Fruit fly (Drosophila melanogaster) whole organism, embryonic: ENCODE results near the gene CG13386.
A peak's percentile ranks its signal among the peaks of the same experiment; 100 is the strongest.

ENCODE experiments used
- B-H1 ChIP-seq: fragments of 200-800 bp; sonication (Bioruptor generic); IDR thresholded peaks from 3 replicates; pipeline ENCODE4 v1.3.6; 2022; ENCODE audit warnings: missing biosample characterization, missing genetic modification characterization
- BEAF-32 ChIP-seq: fragments of 200-800 bp; sonication (Bioruptor generic); optimal IDR thresholded peaks from 3 replicates; lab custom pipeline; 2017; ENCODE audit warnings: missing biosample characterization, missing genetic modification characterization, mild to moderate bottlenecking, moderate library complexity, missing genetic modification reagents
- CG10959 ChIP-seq: fragments of 200-800 bp; sonication (Bioruptor generic); IDR thresholded peaks from 2 replicates; pipeline ENCODE4 v1.3.6; 2022; ENCODE audit warnings: missing biosample characterization, missing genetic modification characterization
- CG11085 ChIP-seq: fragments of 200-800 bp; sonication (Bioruptor generic); IDR thresholded peaks from 2 replicates; pipeline ENCODE4 v1.3.6; 2022; ENCODE audit warnings: missing biosample characterization, missing genetic modification characterization
- CG11456 ChIP-seq: fragments of 200-800 bp; sonication (Bioruptor generic); IDR thresholded peaks from 3 replicates; pipeline ENCODE4 v1.3.6; 2022; ENCODE audit warnings: missing biosample characterization, missing genetic modification characterization
- CG12071 ChIP-seq: fragments of 200-800 bp; sonication (Bioruptor generic); optimal IDR thresholded peaks from 3 replicates; lab custom pipeline; 2018; ENCODE audit warnings: missing biosample characterization, mild to moderate bottlenecking, missing genetic modification characterization
- CG13287 ChIP-seq: fragments of 200-800 bp; sonication (Bioruptor generic); IDR thresholded peaks from 2 replicates; pipeline ENCODE4 v1.3.6; 2022; ENCODE audit warnings: missing biosample characterization, missing genetic modification characterization; ENCODE audit not compliant: partially characterized antibody
- CG14014 ChIP-seq: fragments of 200-800 bp; sonication (Bioruptor generic); IDR thresholded peaks from 2 replicates; pipeline ENCODE4 v1.3.6; 2022; ENCODE audit warnings: missing biosample characterization, missing genetic modification characterization
- CG14050 ChIP-seq: fragments of 200-800 bp; sonication (Bioruptor generic); IDR thresholded peaks from 3 replicates; pipeline ENCODE4 v1.3.6; 2022; ENCODE audit warnings: missing biosample characterization, missing genetic modification characterization
- CG14667 ChIP-seq: fragments of 200-800 bp; sonication (Bioruptor generic); IDR thresholded peaks from 2 replicates; pipeline ENCODE4 v1.3.6; 2022; ENCODE audit warnings: missing biosample characterization, missing genetic modification characterization
- CG14710 ChIP-seq: fragments of 200-800 bp; sonication (Bioruptor generic); optimal IDR thresholded peaks from 3 replicates; lab custom pipeline; 2019; ENCODE audit warnings: missing biosample characterization, mild to moderate bottlenecking, missing genetic modification characterization, moderate library complexity
- CG15479 ChIP-seq: fragments of 200-800 bp; sonication (Bioruptor generic); optimal IDR thresholded peaks from 3 replicates; lab custom pipeline; 2019; ENCODE audit warnings: missing biosample characterization, mild to moderate bottlenecking, missing genetic modification characterization, moderate library complexity
- CG15696 ChIP-seq: fragments of 200-800 bp; sonication (Bioruptor generic); optimal IDR thresholded peaks from 2 replicates; lab custom pipeline; 2019; ENCODE audit warnings: missing biosample characterization, mild to moderate bottlenecking, missing genetic modification characterization, moderate library complexity
- CG1603 ChIP-seq: fragments of 200-800 bp; sonication (Bioruptor generic); optimal IDR thresholded peaks from 2 replicates; lab custom pipeline; 2019; ENCODE audit warnings: missing biosample characterization, mild to moderate bottlenecking, missing genetic modification characterization, moderate library complexity
- CG18476 ChIP-seq: fragments of 200-800 bp; sonication (Bioruptor generic); optimal IDR thresholded peaks from 2 replicates; lab custom pipeline; 2016; ENCODE audit warnings: missing biosample characterization, mild to moderate bottlenecking, missing genetic modification characterization
- CG2116 ChIP-seq: fragments of 200-800 bp; sonication (Bioruptor generic); optimal IDR thresholded peaks from 3 replicates; lab custom pipeline; 2018; ENCODE audit warnings: missing biosample characterization, mild to moderate bottlenecking, missing genetic modification characterization
- CG2712 ChIP-seq: fragments of 200-800 bp; optimal IDR thresholded peaks from 3 replicates; lab custom pipeline; 2019; ENCODE audit warnings: missing biosample characterization, mild to moderate bottlenecking, missing genetic modification characterization, moderate library complexity
- CG30431 ChIP-seq: fragments of 200-800 bp; sonication (Bioruptor generic); optimal IDR thresholded peaks from 2 replicates; lab custom pipeline; 2017; ENCODE audit warnings: missing biosample characterization, missing genetic modification characterization
- CG32772 ChIP-seq: fragments of 200-800 bp; sonication (Bioruptor generic); IDR thresholded peaks from 2 replicates; pipeline ENCODE4 v1.3.6; 2022; ENCODE audit warnings: missing biosample characterization, missing genetic modification characterization
- CG3407 ChIP-seq: fragments of 200-800 bp; sonication (Bioruptor generic); optimal IDR thresholded peaks from 2 replicates; lab custom pipeline; 2018; ENCODE audit warnings: missing biosample characterization, mild to moderate bottlenecking, missing genetic modification characterization
- CG4328 ChIP-seq: fragments of 200-800 bp; sonication (Bioruptor generic); optimal IDR thresholded peaks from 3 replicates; lab custom pipeline; 2017; ENCODE audit warnings: missing biosample characterization, missing genetic modification reagents, missing genetic modification characterization
- CG4617 ChIP-seq: fragments of 200-800 bp; sonication (Bioruptor generic); optimal IDR thresholded peaks from 3 replicates; lab custom pipeline; 2016; ENCODE audit warnings: missing biosample characterization, missing genetic modification characterization, borderline replicate concordance
- CG5953 ChIP-seq: fragments of 200-800 bp; sonication (Bioruptor generic); IDR thresholded peaks from 2 replicates; pipeline ENCODE4 v1.3.6; 2022; ENCODE audit warnings: missing biosample characterization, missing genetic modification characterization
- CG6683 ChIP-seq: fragments of 200-800 bp; sonication (Bioruptor generic); optimal IDR thresholded peaks from 2 replicates; lab custom pipeline; 2017; ENCODE audit warnings: missing biosample characterization, mild to moderate bottlenecking, missing genetic modification characterization, missing genetic modification reagents
- CG6765 ChIP-seq: fragments of 200-800 bp; sonication (Bioruptor generic); optimal IDR thresholded peaks from 3 replicates; lab custom pipeline; 2017; ENCODE audit warnings: missing biosample characterization, mild to moderate bottlenecking, missing genetic modification characterization
- CG8924 ChIP-seq: fragments of 200-800 bp; optimal IDR thresholded peaks from 3 replicates; lab custom pipeline; 2019; ENCODE audit warnings: missing biosample characterization, mild to moderate bottlenecking, missing genetic modification characterization, moderate library complexity
- CG9437 ChIP-seq: fragments of 200-800 bp; sonication (Bioruptor generic); optimal IDR thresholded peaks from 2 replicates; lab custom pipeline; 2018; ENCODE audit warnings: missing biosample characterization, mild to moderate bottlenecking, missing genetic modification characterization
- D19A ChIP-seq: fragments of 200-800 bp; optimal IDR thresholded peaks from 3 replicates; lab custom pipeline; 2019; ENCODE audit warnings: missing biosample characterization, mild to moderate bottlenecking, missing genetic modification characterization, moderate library complexity
- HHEX ChIP-seq: fragments of 200-800 bp; sonication (Bioruptor generic); optimal IDR thresholded peaks from 3 replicates; lab custom pipeline; 2017; ENCODE audit warnings: missing biosample characterization, mild to moderate bottlenecking, missing genetic modification characterization, missing genetic modification reagents
- Hmx ChIP-seq: fragments of 200-800 bp; sonication (Bioruptor generic); optimal IDR thresholded peaks from 2 replicates; lab custom pipeline; 2016; ENCODE audit warnings: missing biosample characterization, missing genetic modification characterization
- MESR4 ChIP-seq: fragments of 200-800 bp; sonication (Bioruptor generic); optimal IDR thresholded peaks from 2 replicates; lab custom pipeline; 2018; ENCODE audit warnings: missing biosample characterization, mild to moderate bottlenecking, missing genetic modification characterization, moderate library complexity
- Pdp1 ChIP-seq, 2 experiments: fragments of 200-800 bp; sonication (Bioruptor generic); optimal IDR thresholded peaks; 3 replicates each; lab custom pipeline; 2016; ENCODE audit warnings: missing biosample characterization in 2 of 2, missing genetic modification characterization in 2 of 2, mild to moderate bottlenecking in 1 of 2, moderate library complexity in 1 of 2
- Sox100B ChIP-seq: fragments of 200-800 bp; sonication (Bioruptor generic); optimal IDR thresholded peaks from 3 replicates; lab custom pipeline; 2018; ENCODE audit warnings: missing biosample characterization, mild to moderate bottlenecking, missing genetic modification characterization
- Tbp ChIP-seq: fragments of >200 bp; optimal IDR thresholded peaks from 2 replicates; lab custom pipeline; 2018; ENCODE audit warnings: missing biosample characterization, missing genetic modification characterization
- dmrt11E ChIP-seq: fragments of 200-800 bp; sonication (Bioruptor generic); optimal IDR thresholded peaks from 3 replicates; lab custom pipeline; 2018; ENCODE audit warnings: missing biosample characterization, mild to moderate bottlenecking, missing genetic modification characterization, moderate library complexity
- ewg ChIP-seq: fragments of 200-800 bp; sonication (Bioruptor generic); optimal IDR thresholded peaks from 3 replicates; lab custom pipeline; 2017; ENCODE audit warnings: mild to moderate bottlenecking, missing biosample characterization, missing genetic modification reagents, missing genetic modification characterization
- fd96Cb ChIP-seq: fragments of 200-800 bp; sonication (Bioruptor generic); optimal IDR thresholded peaks from 2 replicates; lab custom pipeline; 2018; ENCODE audit warnings: missing biosample characterization, mild to moderate bottlenecking, missing genetic modification characterization, moderate library complexity
- grn ChIP-seq: fragments of 200-800 bp; sonication (Bioruptor generic); optimal IDR thresholded peaks from 3 replicates; lab custom pipeline; 2017; ENCODE audit warnings: missing biosample characterization, missing genetic modification characterization
- gsb-n ChIP-seq: fragments of 200-800 bp; sonication (Bioruptor generic); optimal IDR thresholded peaks from 3 replicates; lab custom pipeline; 2018; ENCODE audit warnings: missing biosample characterization, mild to moderate bottlenecking, missing genetic modification characterization
- ken ChIP-seq: fragments of 200-800 bp; sonication (Bioruptor generic); IDR thresholded peaks from 3 replicates; pipeline ENCODE4 v1.3.6; 2022; ENCODE audit warnings: missing biosample characterization, missing genetic modification characterization
- klu ChIP-seq: fragments of 200-800 bp; sonication (Bioruptor generic); IDR thresholded peaks from 2 replicates; pipeline ENCODE4 v1.3.6; 2022; ENCODE audit warnings: missing biosample characterization, missing genetic modification characterization
- lola ChIP-seq, 3 experiments: fragments of >200 bp in 2 of 3; fragments of 200-800 bp in 1 of 3; sonication (Bioruptor generic) in 1 of 3; optimal IDR thresholded peaks; 2 replicates each; lab custom pipeline; 2017 to 2019; ENCODE audit warnings: missing biosample characterization in 3 of 3, missing genetic modification characterization in 3 of 3, mild to moderate bottlenecking in 1 of 3, moderate library complexity in 1 of 3
- psq ChIP-seq: fragments of 200-800 bp; sonication (Bioruptor generic); optimal IDR thresholded peaks from 2 replicates; lab custom pipeline; 2017; ENCODE audit warnings: missing biosample characterization, missing genetic modification characterization
- ssp ChIP-seq: fragments of 200-800 bp; sonication (Bioruptor generic); IDR thresholded peaks from 2 replicates; pipeline ENCODE4 v1.3.6; 2022; ENCODE audit warnings: missing biosample characterization, missing genetic modification characterization
- stwl ChIP-seq: fragments of 200-800 bp; sonication (Bioruptor generic); optimal IDR thresholded peaks from 3 replicates; lab custom pipeline; 2018; ENCODE audit warnings: missing biosample characterization, mild to moderate bottlenecking, missing genetic modification characterization, moderate library complexity
- tio ChIP-seq: fragments of 200-800 bp; sonication (Bioruptor generic); optimal IDR thresholded peaks from 2 replicates; lab custom pipeline; 2017; ENCODE audit warnings: missing biosample characterization, missing genetic modification characterization, inconsistent platforms
- zfh2 ChIP-seq: fragments of 200-800 bp; sonication (Bioruptor generic); optimal IDR thresholded peaks from 2 replicates; lab custom pipeline; 2016; ENCODE audit warnings: missing biosample characterization, missing genetic modification characterization

CG13386 gene

dm6 chr2L:8414887-8415883, 16.4 kb downstream of the CG13386 start, which contains the start of the genes CG13398 and Akap200 (continued):
- 0 out of 2 replicates have a peak, but pooled peaks have one; percentile 23 for TF ChIP-seq klu (GFP tag; lab: Robert Waterston, UW)
- TF ChIP-seq tio (GFP tag; lab: Kevin White, UChicago) = peak; percentile 52
- 0 out of 2 replicates have a peak, but pooled peaks have one; percentile 11 for TF ChIP-seq CG14667 (GFP tag; lab: Robert Waterston, UW)
- TF ChIP-seq ken (GFP tag; lab: Robert Waterston, UW) = 0 out of 3 replicates have a peak, but pooled peaks have one; percentile 25
- TF ChIP-seq CG12071 (GFP tag; lab: Kevin White, UChicago) = no peak
- peak; percentile 92 for TF ChIP-seq MESR4 (GFP tag; lab: Kevin White, UChicago)
- TF ChIP-seq HHEX (GFP tag; lab: Kevin White, UChicago) = peak; percentile 2
- peak; percentile 24 for TF ChIP-seq grn (GFP tag; lab: Kevin White, UChicago)
- no peak for TF ChIP-seq B-H1 (GFP tag; lab: Robert Waterston, UW)
- 0 out of 2 replicates have a peak, but pooled peaks have one; percentile 15 for TF ChIP-seq CG13287 (GFP tag; lab: Robert Waterston, UW)
- TF ChIP-seq stwl = peak; percentile 1
- TF ChIP-seq zfh2 (GFP tag; lab: Kevin White, UChicago) = no peak
- TF ChIP-seq fd96Cb (tag; lab: Kevin White, UChicago) = peak; percentile 36
- peak; percentile 57 for TF ChIP-seq CG9437 (GFP tag; lab: Kevin White, UChicago)
- TF ChIP-seq lola (GFP tag; optimal IDR thresholded peaks at IDR 0.05; lab: Kevin White, UChicago) = peak in 1 of 3 experiments; percentile 50
- peak; percentile 36; the same call in 1 of the 2 replicates for TF ChIP-seq ssp (GFP tag; lab: Robert Waterston, UW)
- TF ChIP-seq Sox100B (GFP tag; lab: Kevin White, UChicago) = peak; percentile 44
- TF ChIP-seq CG15696 (tag; lab: Kevin White, UChicago) = peak; percentile 31
- peak; percentile 41 for TF ChIP-seq D19A (tag; lab: Kevin White, UChicago)
- TF ChIP-seq CG10959 (GFP tag; lab: Robert Waterston, UW) = no peak
- no peak for TF ChIP-seq Hmx (GFP tag; lab: Kevin White, UChicago)
- TF ChIP-seq ewg (GFP tag; lab: Kevin White, UChicago) = no peak
- TF ChIP-seq CG18476 (GFP tag; lab: Kevin White, UChicago) = peak; percentile 44
- peak; percentile 72 for TF ChIP-seq CG4617 (GFP tag; lab: Kevin White, UChicago)
- TF ChIP-seq Tbp = peak; percentile 79
- peak; percentile 11 for TF ChIP-seq gsb-n (tag; lab: Kevin White, UChicago)
- TF ChIP-seq CG14050 (GFP tag; lab: Robert Waterston, UW) = no peak
- TF ChIP-seq CG6765 = no peak
- no peak for TF ChIP-seq CG3407 (GFP tag; lab: Kevin White, UChicago)
- TF ChIP-seq CG8924 (tag; lab: Kevin White, UChicago) = peak; percentile 46
- peak; percentile 54; the same call in 1 of the 3 replicates for TF ChIP-seq CG11456 (GFP tag; lab: Robert Waterston, UW)
- TF ChIP-seq CG30431 (GFP tag; lab: Kevin White, UChicago) = no peak
- peak; percentile 16 for TF ChIP-seq BEAF-32 (GFP tag; lab: Kevin White, UChicago)
- TF ChIP-seq dmrt11E (tag; lab: Kevin White, UChicago) = no peak
- TF ChIP-seq CG6683 = no peak
- peak; percentile 20 for TF ChIP-seq CG15479 (GFP tag; lab: Kevin White, UChicago)
- TF ChIP-seq psq (GFP tag; lab: Kevin White, UChicago) = no peak
- no peak for TF ChIP-seq CG4328 (GFP tag; lab: Kevin White, UChicago)
- peak; percentile 66 for TF ChIP-seq CG14710 (tag; lab: Kevin White, UChicago)
- peak; percentile 34 for TF ChIP-seq CG1603 (tag; lab: Kevin White, UChicago)
- TF ChIP-seq CG32772 (GFP tag; lab: Robert Waterston, UW) = no peak
- TF ChIP-seq CG2116 (GFP tag; lab: Kevin White, UChicago) = peak; percentile 27
- no peak for TF ChIP-seq CG14014
- TF ChIP-seq CG11085 (GFP tag; lab: Robert Waterston, UW) = no peak
- TF ChIP-seq Pdp1 (GFP tag; optimal IDR thresholded peaks at IDR 0.05; lab: Kevin White, UChicago) = peak in 1 of 2 experiments; percentile 32
- peak; percentile 56 for TF ChIP-seq CG2712 (tag; lab: Kevin White, UChicago)
- TF ChIP-seq CG5953 (GFP tag; lab: Robert Waterston, UW) = 0 out of 2 replicates have a peak, but pooled peaks have one; percentile 29
